Worm (Caenorhabditis elegans) whole organism, young adult: Measurements from ENCODE around the gene C06A6.2.

Source experiments
- B0019.2 ChIP-seq: fragments of 200-800 bp; sonication (Bioruptor generic); conservative IDR thresholded peaks from 2 replicates; pipeline ENCODE4 v1.3.6; 2022; ENCODE audit warnings: missing genetic modification reagents, missing genetic modification characterization, missing compliant biosample characterization
- B0336.3 ChIP-seq: fragments of 200-800 bp; sonication (Bioruptor generic); IDR thresholded peaks from 2 replicates; pipeline ENCODE4 v1.3.6; 2022; ENCODE audit warnings: missing genetic modification characterization, missing compliant biosample characterization
- C17E4.6 ChIP-seq: fragments of 200-800 bp; sonication (Bioruptor generic); IDR thresholded peaks from 2 replicates; pipeline ENCODE4 v1.3.6; 2022; ENCODE audit warnings: missing genetic modification reagents, missing genetic modification characterization, missing compliant biosample characterization
- D2030.7 ChIP-seq: fragments of 200-800 bp; sonication (Bioruptor generic); IDR thresholded peaks from 2 replicates; pipeline ENCODE4 v1.3.6; 2022; ENCODE audit warnings: missing genetic modification reagents, missing genetic modification characterization, missing compliant biosample characterization
- F39B2.1 ChIP-seq: fragments of 200-800 bp; sonication (Bioruptor generic); IDR thresholded peaks from 2 replicates; pipeline ENCODE4 v1.3.6; 2022; ENCODE audit warnings: missing genetic modification reagents, missing genetic modification characterization, missing compliant biosample characterization
- F57A8.1 ChIP-seq: fragments of 200-800 bp; sonication (Bioruptor generic); optimal IDR thresholded peaks from 2 replicates; lab custom pipeline; 2018; ENCODE audit warnings: mild to moderate bottlenecking, missing genetic modification characterization, moderate library complexity, missing compliant biosample characterization
- F57C9.4 ChIP-seq: sonication (generic microtip); optimal IDR thresholded peaks from 2 replicates; lab custom pipeline; 2017; ENCODE audit warnings: mild to moderate bottlenecking, missing genetic modification characterization, missing compliant biosample characterization
- T26A5.8 ChIP-seq: sonication (generic microtip); optimal IDR thresholded peaks from 2 replicates; lab custom pipeline; 2016; ENCODE audit warnings: missing genetic modification characterization, missing compliant biosample characterization
- Y53G8AR.9 ChIP-seq: fragments of 200-800 bp; sonication (Bioruptor generic); conservative IDR thresholded peaks from 2 replicates; pipeline ENCODE4 v1.3.6; 2022; ENCODE audit warnings: missing genetic modification reagents, missing genetic modification characterization, missing compliant biosample characterization
- Y56A3A.18 ChIP-seq: fragments of 200-800 bp; sonication (Bioruptor generic); IDR thresholded peaks from 2 replicates; pipeline ENCODE4 v1.3.6; 2022; ENCODE audit warnings: missing genetic modification reagents, missing genetic modification characterization, missing compliant biosample characterization
- Y67H2A.10 ChIP-seq: fragments of 200-800 bp; sonication (Bioruptor generic); conservative IDR thresholded peaks from 2 replicates; pipeline ENCODE4 v1.3.6; 2022; ENCODE audit warnings: missing genetic modification reagents, missing genetic modification characterization, missing compliant biosample characterization
- Y79H2A.3 ChIP-seq: fragments of 200-800 bp; sonication (Bioruptor generic); conservative IDR thresholded peaks from 2 replicates; pipeline ENCODE4 v1.3.6; 2022; ENCODE audit warnings: missing genetic modification reagents, missing genetic modification characterization, missing compliant biosample characterization
- akir-1 ChIP-seq: fragments of 200-800 bp; sonication (Bioruptor generic); optimal IDR thresholded peaks from 2 replicates; lab custom pipeline; 2018; ENCODE audit warnings: mild to moderate bottlenecking, missing genetic modification characterization, moderate library complexity, missing compliant biosample characterization
- ama-1 ChIP-seq, 3 experiments: fragments of 150-350 bp in 1 of 3; sonication (generic microtip) in 2 of 3; optimal IDR thresholded peaks; 2 replicates each; lab custom pipeline; 2014 to 2018; ENCODE audit warnings: missing biosample characterization in 2 of 3, missing genetic modification characterization in 2 of 3, missing genetic modification reagents in 2 of 3
- athp-1 ChIP-seq: sonication (generic microtip); optimal IDR thresholded peaks from 2 replicates; lab custom pipeline; 2017; ENCODE audit warnings: mild to moderate bottlenecking, missing genetic modification characterization, missing compliant biosample characterization
- attf-6 ChIP-seq: fragments of 200-800 bp; sonication (Bioruptor generic); IDR thresholded peaks from 2 replicates; pipeline ENCODE4 v1.3.6; 2022; ENCODE audit warnings: missing genetic modification reagents, missing genetic modification characterization, missing compliant biosample characterization
- cebp-2 ChIP-seq: fragments of 200-800 bp; sonication (Bioruptor generic); IDR thresholded peaks from 2 replicates; pipeline ENCODE4 v1.3.6; 2022; ENCODE audit warnings: missing genetic modification characterization, missing compliant biosample characterization
- ceh-100 ChIP-seq: fragments of 200-800 bp; sonication (Bioruptor generic); IDR thresholded peaks from 2 replicates; pipeline ENCODE4 v1.3.6; 2022; ENCODE audit warnings: missing genetic modification reagents, missing genetic modification characterization, missing compliant biosample characterization
- ekl-4 ChIP-seq: fragments of 200-800 bp; sonication (Bioruptor generic); IDR thresholded peaks from 2 replicates; pipeline ENCODE4 v1.3.6; 2022; ENCODE audit warnings: missing genetic modification reagents, missing genetic modification characterization, missing compliant biosample characterization
- fkh-3 ChIP-seq: sonication (generic microtip); optimal IDR thresholded peaks from 2 replicates; lab custom pipeline; 2016; ENCODE audit warnings: mild to moderate bottlenecking, missing genetic modification characterization, missing compliant biosample characterization
- him-1 ChIP-seq: sonication (generic microtip); optimal IDR thresholded peaks from 2 replicates; lab custom pipeline; 2016; ENCODE audit warnings: missing genotype, missing genetic modification reagents, missing genetic modification characterization, missing compliant biosample characterization
- hmg-20 ChIP-seq: fragments of 200-800 bp; sonication (Bioruptor generic); IDR thresholded peaks from 2 replicates; pipeline ENCODE4 v1.3.6; 2022; ENCODE audit warnings: missing genetic modification reagents, missing genetic modification characterization, missing compliant biosample characterization
- hrde-1 ChIP-seq: sonication (generic microtip); optimal IDR thresholded peaks from 2 replicates; lab custom pipeline; 2016; ENCODE audit warnings: missing genetic modification characterization, mild to moderate bottlenecking, missing compliant biosample characterization, moderate library complexity, missing genotype, missing genetic modification reagents, borderline replicate concordance
- lin-26 ChIP-seq: fragments of 200-800 bp; sonication (Bioruptor generic); IDR thresholded peaks from 2 replicates; pipeline ENCODE4 v1.3.6; 2022; ENCODE audit warnings: missing genetic modification reagents, missing genetic modification characterization, missing compliant biosample characterization
- lin-35 ChIP-seq, 3 experiments: fragments of 150-350 bp in 2 of 3; sonication (generic microtip) in 1 of 3; optimal IDR thresholded peaks; 2 replicates each; lab custom pipeline; 2014 to 2018; ENCODE audit warnings: missing biosample characterization in 3 of 3, missing genetic modification characterization in 3 of 3, missing genetic modification reagents in 3 of 3
- lsl-1 ChIP-seq: fragments of 200-800 bp; sonication (Bioruptor generic); optimal IDR thresholded peaks from 2 replicates; lab custom pipeline; 2018; ENCODE audit warnings: mild to moderate bottlenecking, missing genetic modification characterization, moderate library complexity, missing compliant biosample characterization
- madf-3 ChIP-seq: fragments of 200-800 bp; sonication (Bioruptor generic); IDR thresholded peaks from 2 replicates; pipeline ENCODE4 v1.3.6; 2022; ENCODE audit warnings: missing genetic modification reagents, missing genetic modification characterization, missing compliant biosample characterization
- madf-6 ChIP-seq: fragments of 200-800 bp; sonication (Bioruptor generic); IDR thresholded peaks from 2 replicates; pipeline ENCODE4 v1.3.6; 2022; ENCODE audit warnings: missing genetic modification reagents, missing genetic modification characterization, missing compliant biosample characterization
- mxl-1 ChIP-seq: sonication (generic microtip); optimal IDR thresholded peaks from 2 replicates; lab custom pipeline; 2016; ENCODE audit warnings: missing genetic modification characterization, missing compliant biosample characterization
- nfya-1 ChIP-seq: sonication (generic microtip); optimal IDR thresholded peaks from 2 replicates; lab custom pipeline; 2017; ENCODE audit warnings: antibody characterized with exemption, missing compliant biosample characterization, missing genetic modification characterization, borderline replicate concordance; ENCODE audit not compliant: insufficient read depth
- nfyb-1 ChIP-seq: fragments of 200-800 bp; sonication (Bioruptor generic); IDR thresholded peaks from 2 replicates; pipeline ENCODE4 v1.3.6; 2022; ENCODE audit warnings: missing genetic modification reagents, missing genetic modification characterization, missing compliant biosample characterization
- nhr-90 ChIP-seq: sonication (generic microtip); optimal IDR thresholded peaks from 2 replicates; lab custom pipeline; 2016; ENCODE audit warnings: missing genotype, mild to moderate bottlenecking, missing genetic modification characterization, missing compliant biosample characterization
- pbrm-1 ChIP-seq: fragments of 200-800 bp; sonication (Bioruptor generic); IDR thresholded peaks from 2 replicates; pipeline ENCODE4 v1.3.6; 2022; ENCODE audit warnings: missing genetic modification reagents, missing genetic modification characterization, missing compliant biosample characterization
- sea-2 ChIP-seq: fragments of 200-800 bp; sonication (Bioruptor generic); IDR thresholded peaks from 2 replicates; pipeline ENCODE4 v1.3.6; 2022; ENCODE audit warnings: missing genetic modification characterization, missing compliant biosample characterization
- snpc-1.1 ChIP-seq: sonication (generic microtip); optimal IDR thresholded peaks from 2 replicates; lab custom pipeline; 2017; ENCODE audit warnings: missing genetic modification characterization, mild to moderate bottlenecking, missing compliant biosample characterization, antibody characterized with exemption, moderate library complexity, missing genotype, missing genetic modification reagents; ENCODE audit not compliant: insufficient read depth
- snpc-1.3 ChIP-seq: sonication (generic microtip); optimal IDR thresholded peaks from 2 replicates; lab custom pipeline; 2017; ENCODE audit warnings: missing genetic modification characterization, mild to moderate bottlenecking, missing compliant biosample characterization, antibody characterized with exemption, moderate library complexity, missing genotype, missing genetic modification reagents; ENCODE audit not compliant: insufficient read depth
- snpc-3.4 ChIP-seq: sonication (generic microtip); optimal IDR thresholded peaks from 2 replicates; lab custom pipeline; 2017; ENCODE audit warnings: missing genetic modification characterization, mild to moderate bottlenecking, missing compliant biosample characterization, antibody characterized with exemption, moderate library complexity, missing genotype, missing genetic modification reagents
- snpc-4 ChIP-seq, 5 experiments: fragments of 150-350 bp in 1 of 5; sonication (generic microtip) in 4 of 5; optimal IDR thresholded peaks; 2 replicates each; lab custom pipeline; 2014 to 2018; ENCODE audit warnings: missing genetic modification characterization in 5 of 5, missing biosample characterization in 3 of 5, antibody characterized with exemption in 2 of 5, mild to moderate bottlenecking in 2 of 5, missing compliant biosample characterization in 2 of 5, missing genotype in 2 of 5, moderate library complexity in 2 of 5, missing genetic modification reagents in 1 of 5
- tbx-9 ChIP-seq: sonication (generic microtip); optimal IDR thresholded peaks from 2 replicates; lab custom pipeline; 2016; ENCODE audit warnings: borderline replicate concordance, missing genetic modification characterization, inconsistent platforms, missing compliant biosample characterization
- tlf-1 ChIP-seq: fragments of 200-800 bp; sonication (Bioruptor generic); optimal IDR thresholded peaks from 2 replicates; lab custom pipeline; 2018; ENCODE audit warnings: mild to moderate bottlenecking, missing genetic modification characterization, missing compliant biosample characterization
- unc-130 ChIP-seq: sonication (generic microtip); optimal IDR thresholded peaks from 2 replicates; lab custom pipeline; 2016; ENCODE audit warnings: missing genetic modification reagents, missing genetic modification characterization, missing compliant biosample characterization
- xnd-1 ChIP-seq: sonication (generic microtip); optimal IDR thresholded peaks from 2 replicates; lab custom pipeline; 2016; ENCODE audit warnings: missing genotype, missing genetic modification reagents, missing genetic modification characterization, missing compliant biosample characterization
- zfh-2 ChIP-seq: fragments of 200-800 bp; sonication (Bioruptor generic); conservative IDR thresholded peaks from 2 replicates; pipeline ENCODE4 v1.3.6; 2022; ENCODE audit warnings: missing genetic modification reagents, missing genetic modification characterization, missing compliant biosample characterization
- zim-3 ChIP-seq: sonication (generic microtip); optimal IDR thresholded peaks from 2 replicates; lab custom pipeline; 2017; ENCODE audit warnings: mild to moderate bottlenecking, missing genetic modification characterization, moderate library complexity, missing compliant biosample characterization

C06A6.2 gene

DNA sequence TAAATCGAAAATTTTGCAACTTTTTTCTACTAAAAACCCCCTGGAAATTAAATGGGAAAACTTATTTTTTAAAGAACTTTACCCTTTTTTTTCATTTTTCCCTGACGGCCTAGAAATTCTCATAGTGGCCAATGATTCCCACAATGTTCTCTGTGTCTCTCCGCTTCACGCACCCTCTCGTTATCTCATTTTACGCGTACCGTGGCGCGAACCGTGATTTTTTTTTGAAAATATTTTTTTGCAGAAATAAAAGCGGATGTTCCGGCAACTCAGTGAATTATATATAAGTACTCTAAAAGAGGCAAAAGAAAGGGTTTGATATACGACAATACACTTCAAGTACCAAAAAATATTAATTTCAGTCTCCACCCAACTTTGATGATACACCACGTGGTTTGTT lies at the start of gene C06A6.2:
TSS of gene C06A6.2 (plus strand) at position 237 of the 400 bp plus-strand sequence.
- TF ChIP-seq D2030.7 (GFP tag; lab: Robert Waterston, UW) (no peak), Y67H2A.10 (GFP tag; lab: Robert Waterston, UW) (no peak), pbrm-1 (no peak), mxl-1 (tag; lab: Kevin White, UChicago) (no peak), B0019.2 (GFP tag; lab: Robert Waterston, UW) (no peak), tlf-1 (GFP tag; lab: Kevin White, UChicago) (no peak), tbx-9 (no peak), F57A8.1 (GFP tag; lab: Kevin White, UChicago) (no peak), F57C9.4 (no peak)

DNA sequence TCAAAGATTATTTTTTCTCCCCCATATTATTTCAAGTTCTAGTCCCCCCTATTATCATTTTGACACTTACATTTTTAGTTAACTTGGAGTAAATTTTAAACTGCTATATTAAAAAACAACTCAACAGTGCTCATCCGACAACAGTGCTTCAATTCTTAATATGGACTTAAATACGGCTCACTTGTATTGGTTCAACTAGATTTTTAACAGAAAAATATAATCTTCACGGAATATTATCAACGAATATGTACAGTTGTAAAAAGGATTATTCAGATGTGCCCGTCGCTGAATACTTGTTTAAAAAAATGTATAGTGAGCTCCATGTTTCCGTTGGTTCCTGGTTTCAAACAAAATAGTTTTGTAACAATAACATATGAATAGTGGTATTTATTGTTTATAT lies 46.1 kb upstream of the C06A6.2 start:
- TF ChIP-seq snpc-1.1 (tag; lab: Kevin White, UChicago) (peak; percentile 52), F39B2.1 (GFP tag; lab: Robert Waterston, UW) (no peak; the same call in 1 of the 2 replicates), lin-35 (GFP tag; optimal IDR thresholded peaks at IDR 0.05; lab: Kevin White, UChicago) (no peak), ceh-100 (GFP tag; lab: Robert Waterston, UW) (peak; percentile 48), cebp-2 (no peak), xnd-1 (tag; lab: Kevin White, UChicago) (peak; percentile 32), madf-3 (GFP tag; lab: Robert Waterston, UW) (0 out of 2 replicates have a peak, but pooled peaks have one; percentile 60), lin-26 (GFP tag; lab: Robert Waterston, UW) (peak; percentile 66), zfh-2 (GFP tag; lab: Robert Waterston, UW) (no peak), madf-6 (GFP tag; lab: Robert Waterston, UW) (peak; percentile 82), tlf-1 (GFP tag; lab: Kevin White, UChicago) (peak; percentile 43), nfya-1 (tag; lab: Kevin White, UChicago) (no peak), C17E4.6 (GFP tag; lab: Robert Waterston, UW) (peak; percentile 74), hmg-20 (GFP tag; lab: Robert Waterston, UW) (peak; percentile 32; the same call in 1 of the 2 replicates), nhr-90 (tag; lab: Kevin White, UChicago) (no peak), fkh-3 (tag; lab: Kevin White, UChicago) (peak; percentile 65), Y56A3A.18 (GFP tag; lab: Robert Waterston, UW) (0 out of 2 replicates have a peak, but pooled peaks have one; percentile 47), athp-1 (tag; lab: Kevin White, UChicago) (peak; percentile 80), ama-1 (optimal IDR thresholded peaks at IDR 0.05; lab: Kevin White, UChicago) (no peak), ama-1 (GFP tag; optimal IDR thresholded peaks at IDR 0.05; lab: Kevin White, UChicago) (peak in 1 of 2 experiments; percentile 94), attf-6 (peak; percentile 82), akir-1 (GFP tag; lab: Kevin White, UChicago) (no peak), snpc-4 (GFP tag; optimal IDR thresholded peaks at IDR 0.05; lab: Kevin White, UChicago) (peak; percentile 39), snpc-4 (tag; optimal IDR thresholded peaks at IDR 0.05; lab: Kevin White, UChicago) (peak in 2 of 4 experiments; percentile 21 to 42), Y53G8AR.9 (GFP tag; lab: Robert Waterston, UW) (peak; percentile 86), unc-130 (peak; percentile 63), Y79H2A.3 (0 out of 2 replicates have a peak, but pooled peaks have one; percentile 28), B0336.3 (peak; percentile 69; the same call in 1 of the 2 replicates), snpc-1.3 (tag; lab: Kevin White, UChicago) (peak; percentile 41), sea-2 (GFP tag; lab: Robert Waterston, UW) (no peak), snpc-3.4 (tag; lab: Kevin White, UChicago) (peak; percentile 45), hrde-1 (tag; lab: Kevin White, UChicago) (peak; percentile 94), him-1 (tag; lab: Kevin White, UChicago) (peak; percentile 24), nfyb-1 (GFP tag; lab: Robert Waterston, UW) (no peak), lsl-1 (GFP tag; lab: Kevin White, UChicago) (peak; percentile 3), F57C9.4 (no peak), zim-3 (tag; lab: Kevin White, UChicago) (no peak), ekl-4 (GFP tag; lab: Robert Waterston, UW) (peak; percentile 82), T26A5.8 (tag; lab: Kevin White, UChicago) (peak; percentile 20)
